Fruit fly (Drosophila melanogaster): ENCODE results near the gene CG31445.

DNA sequence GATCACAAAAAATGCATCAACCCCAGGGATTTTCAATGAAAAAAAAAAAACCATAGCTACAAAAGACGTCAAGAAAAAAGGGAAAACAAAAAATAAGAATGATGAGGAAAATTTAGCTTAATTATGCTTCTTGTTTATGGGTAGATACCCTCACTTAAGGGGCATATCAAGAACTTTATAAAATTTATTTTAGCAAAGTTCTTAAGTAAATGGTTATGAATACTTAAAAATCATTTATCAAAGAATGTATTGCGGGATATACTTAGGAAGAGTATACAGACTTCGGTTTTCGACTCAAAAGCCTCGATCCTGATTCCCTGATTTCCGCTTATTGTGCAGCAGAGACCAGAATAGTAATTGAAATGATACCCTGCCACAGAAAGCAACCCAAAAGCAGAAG is 28.4 kb upstream of the CG31445 start:
- TF ChIP-seq sv (GFP tag; optimal IDR thresholded peaks at IDR 0.05) (no peak), foxo (GFP tag; optimal IDR thresholded peaks at IDR 0.05) (no peak), br (GFP tag; optimal IDR thresholded peaks at IDR 0.05) (no peak), CG9705 (GFP tag; optimal IDR thresholded peaks at IDR 0.05) (no peak), CrebA (GFP tag; optimal IDR thresholded peaks at IDR 0.05; ENCODE audit: borderline replicate concordance) (no peak), rgr (GFP tag; optimal IDR thresholded peaks at IDR 0.05) (no peak), woc (GFP tag; optimal IDR thresholded peaks at IDR 0.05) (no peak), Myc (optimal IDR thresholded peaks at IDR 0.05) (no peak), Hr83 (GFP tag; optimal IDR thresholded peaks at IDR 0.05; ENCODE audit: poor library complexity, severe bottlenecking) (no peak), pan (optimal IDR thresholded peaks at IDR 0.05) (no peak), HLH106 (tag; optimal IDR thresholded peaks at IDR 0.05) (no peak), lola (GFP tag; optimal IDR thresholded peaks at IDR 0.05) (no peak), psq (GFP tag; optimal IDR thresholded peaks at IDR 0.05) (no peak)
